Fruit fly (Drosophila melanogaster) whole organism, prepupa: ENCODE measurements around the gene Or22b.

Source experiments
- CG10669 ChIP-seq: fragments of 200-800 bp; sonication (Bioruptor generic); optimal IDR thresholded peaks from 3 replicates; lab custom pipeline; 2018; ENCODE audit warnings: missing biosample characterization, mild to moderate bottlenecking, missing genetic modification characterization, moderate library complexity
- CG11294 ChIP-seq: fragments of 200-800 bp; sonication (Bioruptor generic); IDR thresholded peaks from 2 replicates; pipeline ENCODE4 v1.3.6; 2022; ENCODE audit warnings: missing biosample characterization, missing genetic modification characterization
- CG3032 ChIP-seq: fragments of 200-800 bp; optimal IDR thresholded peaks from 2 replicates; lab custom pipeline; 2019; ENCODE audit warnings: missing biosample characterization, mild to moderate bottlenecking, missing genetic modification characterization, moderate library complexity
- CG6276 ChIP-seq: fragments of 200-800 bp; sonication (Bioruptor generic); optimal IDR thresholded peaks from 2 replicates; lab custom pipeline; 2017; ENCODE audit warnings: missing biosample characterization, mild to moderate bottlenecking, missing genetic modification characterization
- CG8319 ChIP-seq: fragments of 200-800 bp; sonication (Bioruptor generic); optimal IDR thresholded peaks from 3 replicates; lab custom pipeline; 2016; ENCODE audit warnings: missing biosample characterization, missing genetic modification characterization
- CG8632 ChIP-seq: fragments of 200-800 bp; sonication (Bioruptor generic); optimal IDR thresholded peaks from 3 replicates; lab custom pipeline; 2016; ENCODE audit warnings: missing biosample characterization, missing genetic modification characterization
- Gug ChIP-seq: fragments of 200-800 bp; sonication (Bioruptor generic); IDR thresholded peaks from 2 replicates; pipeline ENCODE4 v1.3.6; 2022; ENCODE audit warnings: missing biosample characterization, missing genetic modification characterization
- OdsH ChIP-seq: fragments of 200-800 bp; sonication (Bioruptor generic); optimal IDR thresholded peaks from 3 replicates; lab custom pipeline; 2016; ENCODE audit warnings: missing biosample characterization, missing genetic modification characterization
- Sox102F ChIP-seq: fragments of 200-800 bp; sonication (Bioruptor generic); optimal IDR thresholded peaks from 2 replicates; lab custom pipeline; 2016; ENCODE audit warnings: missing biosample characterization, mild to moderate bottlenecking, missing genetic modification characterization
- dsx ChIP-seq: fragments of 200-800 bp; optimal IDR thresholded peaks from 3 replicates; lab custom pipeline; 2019; ENCODE audit warnings: missing biosample characterization, mild to moderate bottlenecking, missing genetic modification characterization, moderate library complexity; ENCODE audit not compliant: poor library complexity, severe bottlenecking
- fd59A ChIP-seq: fragments of 200-800 bp; sonication (Bioruptor generic); optimal IDR thresholded peaks from 2 replicates; lab custom pipeline; 2017; ENCODE audit warnings: missing biosample characterization, mild to moderate bottlenecking, missing genetic modification characterization, missing genetic modification reagents
- pdm3 ChIP-seq: fragments of 200-800 bp; sonication (Bioruptor generic); optimal IDR thresholded peaks from 3 replicates; lab custom pipeline; 2016; ENCODE audit warnings: missing biosample characterization, missing genetic modification characterization
- vri ChIP-seq: fragments of 200-800 bp; sonication (Bioruptor generic); optimal IDR thresholded peaks from 3 replicates; lab custom pipeline; 2016; ENCODE audit warnings: missing biosample characterization, mild to moderate bottlenecking, missing genetic modification characterization

DNA sequence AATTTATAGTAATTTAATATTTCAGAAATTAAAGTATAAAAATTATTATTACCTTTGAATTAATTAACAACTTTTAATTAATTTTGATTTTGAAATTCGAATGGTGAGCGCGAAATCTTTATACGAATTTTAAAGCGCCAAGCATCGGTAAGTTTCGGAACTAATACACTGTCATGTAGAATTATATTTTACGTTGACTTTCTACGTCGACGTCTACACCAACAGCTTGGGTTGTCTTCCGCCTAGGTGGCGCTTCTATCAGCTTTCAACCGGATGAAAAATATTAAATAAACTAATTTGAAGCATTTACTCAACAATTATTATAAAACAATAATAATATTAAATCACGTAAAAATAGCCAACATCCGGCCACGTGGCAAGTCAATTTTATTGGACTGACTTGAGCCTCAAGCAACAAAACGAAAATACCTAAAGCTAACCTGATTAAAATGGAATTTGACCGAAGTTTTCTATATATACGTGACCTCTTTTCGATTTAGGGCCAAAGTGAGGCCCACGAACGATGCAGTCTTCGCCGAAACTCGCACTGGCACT lies 30.6 kb upstream of the Or22b start, which contains the start of gene CG31928:
- TF ChIP-seq CG3032 (no peak), CG6276 (no peak), Gug (GFP tag; lab: Robert Waterston, UW) (no peak), CG8632 (GFP tag; lab: Kevin White, UChicago) (no peak), vri (GFP tag; lab: Kevin White, UChicago) (no peak), CG8319 (GFP tag; lab: Kevin White, UChicago) (no peak), CG11294 (GFP tag; lab: Robert Waterston, UW) (no peak), CG10669 (GFP tag; lab: Kevin White, UChicago) (no peak), OdsH (GFP tag; lab: Kevin White, UChicago) (no peak), pdm3 (GFP tag; lab: Kevin White, UChicago) (no peak), fd59A (GFP tag; lab: Kevin White, UChicago) (no peak), dsx (GFP tag; lab: Kevin White, UChicago) (no peak), Sox102F (GFP tag; lab: Kevin White, UChicago) (no peak)
